Worm (Caenorhabditis elegans) whole organism, L1 larva: ENCODE data around the gene C04A11.5.
A peak's percentile ranks its signal among the peaks of the same experiment; 100 is the strongest.

Source experiments
- alr-1 ChIP-seq: fragments of 200-800 bp; sonication (Bioruptor generic); optimal IDR thresholded peaks from 2 replicates; lab custom pipeline; 2018; ENCODE audit warnings: borderline replicate concordance, mild to moderate bottlenecking, missing genetic modification characterization, missing compliant biosample characterization
- aly-2 ChIP-seq: fragments of 150-350 bp; optimal IDR thresholded peaks from 2 replicates; lab custom pipeline; 2014; ENCODE audit warnings: missing biosample characterization, missing genetic modification characterization
- ama-1 ChIP-seq: fragments of 150-350 bp; optimal IDR thresholded peaks from 2 replicates; lab custom pipeline; 2014
- blmp-1 ChIP-seq: fragments of 150-350 bp; optimal IDR thresholded peaks from 2 replicates; lab custom pipeline; 2014; ENCODE audit warnings: missing biosample characterization, missing genetic modification characterization
- ceh-63 ChIP-seq: fragments of 200-800 bp; sonication (Bioruptor generic); optimal IDR thresholded peaks from 2 replicates; lab custom pipeline; 2018; ENCODE audit warnings: mild to moderate bottlenecking, missing genetic modification characterization, missing compliant biosample characterization
- ceh-82 ChIP-seq, 3 experiments: fragments of 150-350 bp in 1 of 3; sonication (generic microtip) in 2 of 3; optimal IDR thresholded peaks; 2 replicates each; lab custom pipeline; 2014 to 2017; ENCODE audit warnings: missing biosample characterization in 3 of 3, missing genetic modification characterization in 3 of 3
- dsc-1 ChIP-seq: sonication (generic microtip); optimal IDR thresholded peaks from 2 replicates; lab custom pipeline; 2016; ENCODE audit warnings: mild to moderate bottlenecking, missing genetic modification characterization, missing compliant biosample characterization
- efl-1 ChIP-seq, 4 experiments: fragments of 150-350 bp; optimal IDR thresholded peaks in 3 of 4; peaks in 1 of 4; 1 replicate in 1 of 4; 2 replicates in 3 of 4; lab custom pipeline; 2014; ENCODE audit warnings: missing biosample characterization in 2 of 4, missing genetic modification characterization in 2 of 4, missing genetic modification reagents in 2 of 4
- efl-3 ChIP-seq: fragments of 200-800 bp; sonication (Bioruptor generic); optimal IDR thresholded peaks from 2 replicates; lab custom pipeline; 2018; ENCODE audit warnings: mild to moderate bottlenecking, missing genetic modification characterization, missing compliant biosample characterization
- elt-3 ChIP-seq, 6 experiments: fragments of 150-350 bp in 1 of 6; sonication (generic microtip); optimal IDR thresholded peaks; 2 replicates each; lab custom pipeline; 2017 to 2018; ENCODE audit warnings: missing biosample characterization in 6 of 6, missing genetic modification characterization in 6 of 6, inconsistent platforms in 1 of 6
- fkh-10 ChIP-seq: sonication (generic microtip); optimal IDR thresholded peaks from 2 replicates; lab custom pipeline; 2017; ENCODE audit warnings: missing biosample characterization, missing genetic modification reagents, missing genetic modification characterization
- grh-1 ChIP-seq: fragments of 200-800 bp; sonication (Bioruptor generic); IDR thresholded peaks from 2 replicates; pipeline ENCODE4 v1.3.6; 2022; ENCODE audit warnings: missing genetic modification reagents, missing genetic modification characterization, missing compliant biosample characterization
- jun-1 ChIP-seq: fragments of 150-350 bp; optimal IDR thresholded peaks from 2 replicates; lab custom pipeline; 2014; ENCODE audit warnings: missing biosample characterization, missing genetic modification reagents, missing genetic modification characterization
- lin-13 ChIP-seq: fragments of 150-350 bp; optimal IDR thresholded peaks from 2 replicates; lab custom pipeline; 2014; ENCODE audit warnings: missing biosample characterization, missing genetic modification reagents, missing genetic modification characterization
- lin-14 ChIP-seq: fragments of 200-800 bp; sonication (Bioruptor generic); optimal IDR thresholded peaks from 2 replicates; lab custom pipeline; 2018; ENCODE audit warnings: mild to moderate bottlenecking, missing genetic modification characterization, moderate library complexity, missing compliant biosample characterization
- lin-35 ChIP-seq, 2 experiments: fragments of 150-350 bp; optimal IDR thresholded peaks; 2 replicates each; lab custom pipeline; 2014; ENCODE audit warnings: missing biosample characterization in 2 of 2, missing genetic modification characterization in 2 of 2, missing genetic modification reagents in 2 of 2
- lsy-2 ChIP-seq, 2 experiments: fragments of 150-350 bp; optimal IDR thresholded peaks; 2 replicates each; lab custom pipeline; 2014; ENCODE audit warnings: missing biosample characterization in 2 of 2, missing genetic modification characterization in 2 of 2
- mab-9 ChIP-seq: fragments of 200-800 bp; sonication (Bioruptor generic); IDR thresholded peaks from 2 replicates; pipeline ENCODE4 v1.3.6; 2022; ENCODE audit warnings: missing genetic modification reagents, missing genetic modification characterization, missing compliant biosample characterization
- mef-2 ChIP-seq: fragments of 150-350 bp; optimal IDR thresholded peaks from 2 replicates; lab custom pipeline; 2014; ENCODE audit warnings: missing biosample characterization, missing genetic modification characterization
- mep-1 ChIP-seq: fragments of 150-350 bp; optimal IDR thresholded peaks from 2 replicates; lab custom pipeline; 2014; ENCODE audit warnings: missing biosample characterization, missing genetic modification characterization
- nhr-12 ChIP-seq: sonication (generic microtip); optimal IDR thresholded peaks from 2 replicates; lab custom pipeline; 2017; ENCODE audit warnings: missing biosample characterization, missing genetic modification characterization
- nhr-20 ChIP-seq: sonication (generic microtip); optimal IDR thresholded peaks from 2 replicates; lab custom pipeline; 2016; ENCODE audit warnings: mild to moderate bottlenecking, missing genetic modification characterization, missing compliant biosample characterization
- nhr-28 ChIP-seq: fragments of 150-350 bp; optimal IDR thresholded peaks from 2 replicates; lab custom pipeline; 2014; ENCODE audit warnings: missing biosample characterization, missing genetic modification characterization
- nhr-71 ChIP-seq: sonication (generic microtip); optimal IDR thresholded peaks from 2 replicates; lab custom pipeline; 2016; ENCODE audit warnings: mild to moderate bottlenecking, missing genetic modification characterization, moderate library complexity, missing compliant biosample characterization
- nhr-76 ChIP-seq: sonication (generic microtip); optimal IDR thresholded peaks from 2 replicates; lab custom pipeline; 2017; ENCODE audit warnings: missing biosample characterization, missing genetic modification characterization
- nhr-77 ChIP-seq: fragments of 150-350 bp; optimal IDR thresholded peaks from 2 replicates; lab custom pipeline; 2014; ENCODE audit warnings: missing biosample characterization, missing genetic modification characterization
- nhr-84 ChIP-seq: sonication (generic microtip); optimal IDR thresholded peaks from 2 replicates; lab custom pipeline; 2017; ENCODE audit warnings: missing biosample characterization, missing genetic modification characterization
- nhr-85 ChIP-seq: sonication (generic microtip); peaks from one replicate; lab custom pipeline; 2016; ENCODE audit warnings: missing genetic modification characterization, inconsistent platforms, missing compliant biosample characterization
- pag-3 ChIP-seq: sonication (generic microtip); optimal IDR thresholded peaks from 2 replicates; lab custom pipeline; 2017; ENCODE audit warnings: missing genetic modification characterization, mild to moderate bottlenecking, missing compliant biosample characterization, antibody characterized with exemption, borderline replicate concordance; ENCODE audit not compliant: insufficient read depth
- snu-23 ChIP-seq: sonication (generic microtip); optimal IDR thresholded peaks from 2 replicates; lab custom pipeline; 2016; ENCODE audit warnings: missing genetic modification characterization, missing compliant biosample characterization
- unc-30 ChIP-seq: sonication (generic microtip); optimal IDR thresholded peaks from 2 replicates; lab custom pipeline; 2017; ENCODE audit warnings: missing biosample characterization, missing genetic modification characterization
- unc-62 ChIP-seq: fragments of 150-350 bp; optimal IDR thresholded peaks from 2 replicates; lab custom pipeline; 2014; ENCODE audit warnings: missing biosample characterization, missing genetic modification reagents, missing genetic modification characterization
- zag-1 ChIP-seq: fragments of 150-350 bp; optimal IDR thresholded peaks from 2 replicates; lab custom pipeline; 2014; ENCODE audit warnings: missing biosample characterization, missing genetic modification characterization
- ztf-4 ChIP-seq: fragments of 150-350 bp; optimal IDR thresholded peaks from 2 replicates; lab custom pipeline; 2014; ENCODE audit warnings: missing biosample characterization, missing genetic modification characterization

The C04A11.5 gene

DNA sequence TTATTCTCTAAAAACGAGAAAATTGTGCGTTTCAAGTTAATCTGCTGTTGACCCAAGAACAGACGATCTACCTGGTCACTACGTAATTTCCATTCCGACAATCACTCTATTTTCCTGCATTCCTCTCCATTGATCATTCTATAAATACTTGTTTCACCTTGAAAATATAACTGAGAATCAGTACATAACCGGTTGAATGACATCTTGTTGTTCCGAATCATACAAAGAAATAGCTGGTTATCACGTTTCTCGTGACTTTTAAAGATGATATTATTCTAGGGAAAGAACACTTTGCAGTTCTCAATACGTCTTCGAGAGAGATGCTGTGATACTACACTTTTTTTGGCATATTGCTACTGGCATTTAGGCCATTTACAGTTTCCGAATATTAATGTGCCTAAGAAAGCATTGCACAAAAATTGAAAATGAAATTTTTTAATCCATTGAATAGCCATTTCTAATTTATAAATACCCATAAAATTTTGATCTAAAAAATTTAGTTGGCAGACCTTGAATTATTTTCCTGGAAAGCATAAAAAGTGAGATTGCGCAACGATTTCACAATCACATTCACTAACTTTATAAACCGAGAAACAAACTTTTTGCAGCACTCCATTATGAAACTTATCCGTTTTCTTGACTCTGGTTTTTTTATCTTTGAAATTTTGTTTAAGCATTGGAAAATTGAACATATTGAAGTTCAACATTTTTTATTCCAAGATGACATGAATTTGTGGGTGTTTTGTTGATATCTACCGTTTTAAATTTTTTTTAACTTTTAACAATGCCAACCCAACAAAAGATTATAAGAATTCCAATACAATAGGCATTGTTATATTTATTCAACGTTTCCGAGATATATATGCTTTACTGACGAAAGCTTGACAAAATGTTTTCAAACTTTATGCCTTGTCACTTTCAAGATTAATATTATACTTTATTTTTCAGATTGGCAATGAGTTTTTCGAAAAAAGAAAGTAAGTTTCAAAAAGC is at the start of gene C04A11.5:
Gene C04A11.5, plus strand, starts transcription at position 943 of the 993 bp plus-strand sequence.
- TF ChIP-seq unc-62: no peak
- peak; percentile 35 for TF ChIP-seq snu-23 (GFP tag; lab: Kevin White, UChicago)
- peak; percentile 90 for TF ChIP-seq nhr-85 (tag; lab: Kevin White, UChicago)
- TF ChIP-seq ztf-4: no peak
- TF ChIP-seq lin-14: peak; percentile 73
- TF ChIP-seq alr-1 (tag; lab: Kevin White, UChicago): no peak
- TF ChIP-seq nhr-71 (tag; lab: Kevin White, UChicago): peak; percentile 36
- no peak for TF ChIP-seq ceh-82 (tag; optimal IDR thresholded peaks at IDR 0.05; lab: Kevin White, UChicago)
- TF ChIP-seq lin-35 (GFP tag; optimal IDR thresholded peaks at IDR 0.05; lab: Kevin White, UChicago): peak in 1 of 2 experiments; percentile 4
- TF ChIP-seq elt-3 (tag; optimal IDR thresholded peaks at IDR 0.05; lab: Kevin White, UChicago): peak in 2 of 6 experiments; percentile 69 to 84
- no peak for TF ChIP-seq lin-13 (GFP tag; lab: Kevin White, UChicago)
- TF ChIP-seq pag-3 (tag; lab: Kevin White, UChicago): peak; percentile 6
- no peak for TF ChIP-seq nhr-77 (tag; lab: Kevin White, UChicago)
- peak; percentile 76 for TF ChIP-seq grh-1 (GFP tag; lab: Robert Waterston, UW)
- TF ChIP-seq nhr-20 (tag; lab: Kevin White, UChicago): peak; percentile 70
- no peak for TF ChIP-seq ama-1 (lab: Kevin White, UChicago)
- no peak for TF ChIP-seq efl-3 (GFP tag; lab: Kevin White, UChicago)
- peak; percentile 9 for TF ChIP-seq blmp-1 (tag; lab: Kevin White, UChicago)
- peak in 1 of 2 experiments; percentile 5 for TF ChIP-seq lsy-2 (tag; optimal IDR thresholded peaks at IDR 0.05; lab: Kevin White, UChicago)
- peak; percentile 1 for TF ChIP-seq mep-1
- no peak for TF ChIP-seq mef-2

DNA sequence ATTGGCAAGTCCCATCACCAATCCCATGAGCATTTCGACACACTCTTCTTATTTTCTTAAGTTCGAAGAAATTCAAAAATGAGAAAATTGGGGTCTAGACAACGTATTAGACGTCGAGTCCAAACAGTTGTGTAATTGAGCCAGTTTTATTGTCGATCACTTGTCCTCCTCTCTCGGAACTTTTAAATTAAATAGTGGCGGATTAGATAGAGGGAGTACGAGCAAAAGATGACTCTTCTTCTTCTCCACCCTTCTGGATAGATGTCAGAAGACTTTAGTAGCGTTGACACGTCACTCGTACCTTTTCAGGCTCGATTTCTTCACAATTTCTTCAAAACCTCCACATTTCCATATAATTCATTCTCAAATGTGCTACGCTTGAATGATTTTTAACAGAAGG is 49.2 kb upstream of the C04A11.5 start:
- TF ChIP-seq dsc-1 (tag; lab: Kevin White, UChicago): peak; percentile 4
- TF ChIP-seq lin-14: peak; percentile 27
- TF ChIP-seq unc-30 (tag; lab: Kevin White, UChicago): no peak
- no peak for TF ChIP-seq ama-1 (lab: Kevin White, UChicago)
- TF ChIP-seq ceh-63 (GFP tag; lab: Kevin White, UChicago): peak; percentile 76

DNA sequence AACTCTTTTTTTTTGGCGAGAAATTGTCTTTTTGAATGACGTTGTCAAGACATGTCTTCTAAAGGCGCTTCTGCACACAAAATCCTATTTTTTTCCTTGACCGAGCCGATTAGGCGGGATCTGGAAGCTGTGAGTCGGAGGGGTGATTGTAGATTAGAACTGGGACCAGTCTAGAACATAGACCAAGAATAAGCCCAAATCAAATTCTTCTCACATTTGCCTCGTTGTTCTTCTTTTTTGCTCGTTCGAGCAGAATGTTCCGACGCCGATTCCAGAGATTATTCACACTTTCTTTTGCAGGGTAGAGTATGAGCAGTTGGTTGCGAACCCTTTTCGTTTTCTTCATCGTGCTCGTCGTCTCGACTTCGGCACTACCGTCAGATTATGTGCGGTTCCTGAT is 45.8 kb upstream of the C04A11.5 start, which contains the start of gene nlp-53:
Gene nlp-53, plus strand, starts transcription at position 301 of the 400 bp plus-strand sequence.
- no peak for TF ChIP-seq nhr-76 (tag; lab: Kevin White, UChicago)
- no peak for TF ChIP-seq unc-62
- TF ChIP-seq nhr-85 (tag; lab: Kevin White, UChicago): peak; percentile 36
- no peak for TF ChIP-seq lin-35 (GFP tag; optimal IDR thresholded peaks at IDR 0.05; lab: Kevin White, UChicago)
- no peak for TF ChIP-seq nhr-28 (tag; lab: Kevin White, UChicago)
- TF ChIP-seq, all 84 proteins: peak for 1

DNA sequence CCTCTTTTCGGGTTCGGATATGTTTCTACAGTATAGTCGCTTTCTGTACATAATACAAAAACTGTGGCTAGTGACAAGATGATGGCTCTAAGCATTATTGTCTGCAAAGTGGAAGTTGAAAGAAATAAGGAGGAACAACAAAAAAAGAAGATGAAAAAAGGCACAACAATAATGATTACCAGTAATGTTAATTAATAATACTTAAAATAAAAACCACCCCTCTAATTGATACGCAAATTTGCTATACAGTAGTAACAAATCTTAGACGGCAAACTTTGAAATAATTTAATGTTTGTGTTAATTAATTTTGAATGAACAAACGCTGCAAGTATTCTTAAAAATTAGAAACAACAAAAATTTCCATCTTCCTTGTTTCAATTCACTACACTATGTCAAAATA is 42.8 kb upstream of the C04A11.5 start, which contains the start of gene Y12A6A.1:
Gene Y12A6A.1, minus strand, starts transcription at position 101 of the 400 bp plus-strand sequence.
- TF ChIP-seq jun-1 (tag; lab: Kevin White, UChicago) (no peak), efl-1 (optimal IDR thresholded peaks at IDR 0.05; lab: Kevin White, UChicago) (no peak), efl-1 (GFP tag; optimal IDR thresholded peaks at IDR 0.05 in 1 of 2; lab: Kevin White, UChicago) (peak in 1 of 2 experiments; percentile 19)

DNA sequence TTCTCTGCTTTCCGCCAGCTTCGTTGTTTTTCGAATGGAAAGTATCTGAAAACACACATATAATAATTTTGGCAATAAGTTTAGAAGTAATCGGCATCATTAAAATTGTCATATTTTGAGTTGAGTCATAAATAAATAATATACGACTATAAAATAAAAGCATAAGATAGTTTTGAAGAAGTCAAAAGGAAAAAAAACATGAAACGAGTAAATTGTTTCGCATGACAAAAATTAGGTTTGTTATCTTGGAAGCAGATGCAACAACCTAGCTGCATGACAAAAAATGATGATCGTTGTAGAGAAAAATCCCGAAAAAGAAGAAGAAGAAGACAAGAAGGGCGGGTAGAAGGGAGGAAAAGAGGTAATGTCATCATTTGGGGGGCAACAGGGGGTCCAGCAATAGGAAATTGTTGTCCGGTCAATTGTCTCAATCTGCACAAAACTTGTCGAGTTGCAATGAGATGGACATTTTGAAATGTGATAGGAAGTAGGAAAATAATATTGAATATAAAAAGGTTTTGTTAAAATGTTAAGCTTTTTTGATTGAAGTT is 33.2 kb upstream of the C04A11.5 start, which contains the start of gene nlg-1:
Gene nlg-1, minus strand, starts transcription at position 51 of the 551 bp plus-strand sequence.
- TF ChIP-seq nhr-84 (tag; lab: Kevin White, UChicago) (no peak), efl-1 (optimal IDR thresholded peaks at IDR 0.05; lab: Kevin White, UChicago) (no peak), efl-1 (GFP tag; optimal IDR thresholded peaks at IDR 0.05 in 1 of 2; lab: Kevin White, UChicago) (no peak), lin-14 (peak; percentile 74), zag-1 (tag; lab: Kevin White, UChicago) (no peak), fkh-10 (GFP tag; lab: Kevin White, UChicago) (peak; percentile 78), aly-2 (no peak), mab-9 (no peak), nhr-12 (tag; lab: Kevin White, UChicago) (no peak)
- TF ChIP-seq, all 84 proteins: peak for 2
